Fruit fly (Drosophila melanogaster) whole organism, wandering third instar larva: ENCODE data around the gene Kmn1.

Experiments used
- Abd-B ChIP-seq: fragments of >200 bp; optimal IDR thresholded peaks from 2 replicates; lab custom pipeline; 2017; ENCODE audit warnings: missing biosample characterization, missing genetic modification characterization
- CG9705 ChIP-seq: fragments of 200-800 bp; sonication (Bioruptor generic); optimal IDR thresholded peaks from 2 replicates; lab custom pipeline; 2018; ENCODE audit warnings: missing biosample characterization, mild to moderate bottlenecking, missing genetic modification characterization
- CrebA ChIP-seq: fragments of 200-800 bp; sonication (Bioruptor generic); optimal IDR thresholded peaks from 2 replicates; lab custom pipeline; 2016; ENCODE audit warnings: missing biosample characterization, mild to moderate bottlenecking, missing genetic modification characterization, borderline replicate concordance
- Dfd ChIP-seq: fragments of >200 bp; optimal IDR thresholded peaks from 2 replicates; lab custom pipeline; 2017; ENCODE audit warnings: missing biosample characterization, missing genetic modification characterization
- Dif ChIP-seq: fragments of 200-275, 200-300 bp; sonication (Bioruptor generic); optimal IDR thresholded peaks from 2 replicates; lab custom pipeline; 2018; ENCODE audit warnings: missing biosample characterization, missing genetic modification characterization; ENCODE audit not compliant: partially characterized antibody
- GATAd ChIP-seq: sonication (Bioruptor generic); optimal IDR thresholded peaks from 2 replicates; lab custom pipeline; 2016; ENCODE audit warnings: missing biosample characterization, missing genetic modification characterization
- HLH106 ChIP-seq: fragments of 200-800 bp; optimal IDR thresholded peaks from 3 replicates; lab custom pipeline; 2019; ENCODE audit warnings: missing biosample characterization, mild to moderate bottlenecking, missing genetic modification characterization, moderate library complexity
- Hr78 ChIP-seq: fragments of >200 bp; optimal IDR thresholded peaks from 2 replicates; lab custom pipeline; 2017; ENCODE audit warnings: missing biosample characterization, missing genetic modification characterization
- Hr83 ChIP-seq: fragments of 200-300 bp; sonication (Bioruptor generic); optimal IDR thresholded peaks from 2 replicates; lab custom pipeline; 2016; ENCODE audit warnings: missing biosample characterization, mild to moderate bottlenecking, missing genetic modification characterization, moderate library complexity; ENCODE audit not compliant: poor library complexity, severe bottlenecking
- Jra ChIP-seq: sonication (Bioruptor generic); optimal IDR thresholded peaks from 2 replicates; lab custom pipeline; 2016; ENCODE audit warnings: missing biosample characterization, missing genetic modification characterization
- Myc ChIP-seq: fragments of >200 bp; optimal IDR thresholded peaks from 2 replicates; lab custom pipeline; 2017
- N ChIP-seq: fragments of >200 bp; optimal IDR thresholded peaks from 2 replicates; lab custom pipeline; 2018; ENCODE audit warnings: missing biosample characterization, missing external identifiers, missing genetic modification characterization
- OdsH ChIP-seq: fragments of 200-800 bp; sonication (Bioruptor generic); optimal IDR thresholded peaks from 2 replicates; lab custom pipeline; 2016; ENCODE audit warnings: missing biosample characterization, mild to moderate bottlenecking, missing genetic modification characterization
- Rel ChIP-seq, 2 experiments: fragments of 200-800 bp; sonication (Bioruptor generic) in 1 of 2; optimal IDR thresholded peaks; 2 replicates in 1 of 2; 3 replicates in 1 of 2; lab custom pipeline; 2016 to 2019; ENCODE audit warnings: mild to moderate bottlenecking in 2 of 2, missing biosample characterization in 2 of 2, missing genetic modification characterization in 2 of 2, moderate library complexity in 1 of 2
- Sp1 ChIP-seq: fragments of 200-800 bp; sonication (Bioruptor generic); optimal IDR thresholded peaks from 3 replicates; lab custom pipeline; 2019; ENCODE audit warnings: missing biosample characterization, mild to moderate bottlenecking, missing genetic modification characterization, moderate library complexity
- Vsx2 ChIP-seq: fragments of 200-300, 225-300 bp; sonication (Bioruptor generic); optimal IDR thresholded peaks from 2 replicates; lab custom pipeline; 2018; ENCODE audit warnings: missing biosample characterization, missing genetic modification characterization; ENCODE audit not compliant: partially characterized antibody
- br ChIP-seq: fragments of 200-800 bp; sonication (Bioruptor generic); optimal IDR thresholded peaks from 2 replicates; lab custom pipeline; 2016; ENCODE audit warnings: missing biosample characterization, missing genetic modification characterization
- brk ChIP-seq: fragments of 200-800 bp; sonication (Bioruptor generic); optimal IDR thresholded peaks from 2 replicates; lab custom pipeline; 2016; ENCODE audit warnings: missing biosample characterization, mild to moderate bottlenecking, missing genetic modification characterization
- dmrt93B ChIP-seq: fragments of 200-800 bp; sonication (Bioruptor generic); optimal IDR thresholded peaks from 2 replicates; lab custom pipeline; 2018; ENCODE audit warnings: missing biosample characterization, mild to moderate bottlenecking, missing genetic modification characterization
- foxo ChIP-seq, 2 experiments: fragments of 200-800 bp; sonication (Bioruptor generic); optimal IDR thresholded peaks; 2 replicates in 1 of 2; 3 replicates in 1 of 2; lab custom pipeline; 2016 to 2017; ENCODE audit warnings: missing biosample characterization in 2 of 2, missing genetic modification characterization in 2 of 2
- h ChIP-seq: fragments of 200-800 bp; sonication (Bioruptor generic); optimal IDR thresholded peaks from 3 replicates; lab custom pipeline; 2016; ENCODE audit warnings: missing biosample characterization, mild to moderate bottlenecking, missing genetic modification characterization
- lola ChIP-seq: fragments of >200 bp; optimal IDR thresholded peaks from 2 replicates; lab custom pipeline; 2017; ENCODE audit warnings: missing biosample characterization, missing genetic modification characterization
- pan ChIP-seq: fragments of >200 bp; optimal IDR thresholded peaks from 2 replicates; lab custom pipeline; 2017
- psq ChIP-seq: fragments of 200-800 bp; sonication (Bioruptor generic); optimal IDR thresholded peaks from 3 replicates; lab custom pipeline; 2017; ENCODE audit warnings: missing biosample characterization, mild to moderate bottlenecking, missing genetic modification characterization, moderate library complexity
- rgr ChIP-seq: fragments of 200-800 bp; sonication (Bioruptor generic); optimal IDR thresholded peaks from 3 replicates; lab custom pipeline; 2016; ENCODE audit warnings: missing biosample characterization, mild to moderate bottlenecking, missing genetic modification characterization
- sage ChIP-seq: fragments of 200-800 bp; sonication (Bioruptor generic); optimal IDR thresholded peaks from 2 replicates; lab custom pipeline; 2016; ENCODE audit warnings: missing biosample characterization, mild to moderate bottlenecking, missing genetic modification characterization
- sv ChIP-seq: fragments of 200-800 bp; sonication (Bioruptor generic); optimal IDR thresholded peaks from 3 replicates; lab custom pipeline; 2016; ENCODE audit warnings: missing biosample characterization, missing genetic modification characterization
- woc ChIP-seq: sonication (Bioruptor generic); optimal IDR thresholded peaks from 2 replicates; lab custom pipeline; 2016; ENCODE audit warnings: missing biosample characterization, mild to moderate bottlenecking, missing genetic modification characterization

The Kmn1 gene

DNA sequence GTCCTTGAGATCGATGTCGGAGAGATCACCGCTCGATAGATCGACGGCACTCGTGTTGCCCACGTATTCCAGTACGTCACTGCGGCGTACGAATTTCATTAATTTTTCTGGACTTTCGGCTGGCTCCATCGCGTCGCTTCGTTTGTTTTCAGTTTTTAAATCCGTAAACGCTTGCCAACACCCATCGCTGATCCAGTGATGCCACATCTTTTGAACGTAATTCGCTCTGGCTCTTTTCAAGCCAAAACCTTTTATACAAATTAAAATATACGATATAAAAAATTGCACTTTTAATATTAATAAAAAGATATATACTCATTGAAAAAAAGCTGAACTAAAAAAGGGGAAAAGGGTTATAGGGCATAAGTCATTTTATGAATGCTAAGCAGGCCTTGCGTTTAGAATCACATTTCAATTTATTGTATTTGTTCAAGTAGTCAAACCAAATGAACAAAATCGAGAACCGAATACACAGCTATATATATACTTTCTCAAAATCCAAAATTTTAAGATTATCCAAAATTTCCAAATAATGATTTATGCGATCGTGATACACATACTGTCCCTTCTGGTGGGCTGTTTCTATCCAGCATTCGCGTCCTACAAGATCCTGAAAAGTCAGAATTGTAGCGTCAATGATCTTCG is at the start of gene Kmn1, which contains the start of gene Reepl1:
Kmn1 (minus strand) TSS at position 173 of the 645 bp plus-strand sequence.
Reepl1 (plus strand) TSS at position 438 of the 645 bp plus-strand sequence.
- TF ChIP-seq CG9705 (GFP tag; lab: Kevin White, UChicago) (no peak), Rel (GFP tag; optimal IDR thresholded peaks at IDR 0.05; lab: Kevin White, UChicago) (no peak), Rel (tag; optimal IDR thresholded peaks at IDR 0.05; lab: Kevin White, UChicago) (no peak), Dfd (GFP tag; lab: Kevin White, UChicago) (no peak), N (GFP tag; lab: Kevin White, UChicago) (no peak), Vsx2 (GFP tag; lab: Kevin White, UChicago) (no peak), lola (GFP tag; lab: Kevin White, UChicago) (no peak), CrebA (no peak), dmrt93B (GFP tag; lab: Kevin White, UChicago) (no peak), foxo (GFP tag; optimal IDR thresholded peaks at IDR 0.05; lab: Kevin White, UChicago) (peak in 1 of 2 experiments; percentile 40), rgr (peak; percentile 1), brk (GFP tag; lab: Kevin White, UChicago) (no peak), HLH106 (tag; lab: Kevin White, UChicago) (peak; percentile 19), woc (GFP tag; lab: Kevin White, UChicago) (peak; percentile 21), br (GFP tag; lab: Kevin White, UChicago) (no peak), GATAd (GFP tag; lab: Kevin White, UChicago) (no peak), Sp1 (GFP tag; lab: Kevin White, UChicago) (peak; percentile 19), Dif (GFP tag; lab: Kevin White, UChicago) (no peak), sv (GFP tag; lab: Kevin White, UChicago) (no peak), Hr83 (GFP tag; lab: Kevin White, UChicago) (no peak), pan (lab: Kevin White, UChicago) (no peak), h (no peak), Myc (peak; percentile 58), OdsH (GFP tag; lab: Kevin White, UChicago) (no peak), Hr78 (GFP tag; lab: Kevin White, UChicago) (no peak)
- TF ChIP-seq, all 38 proteins: peak for 6

DNA sequence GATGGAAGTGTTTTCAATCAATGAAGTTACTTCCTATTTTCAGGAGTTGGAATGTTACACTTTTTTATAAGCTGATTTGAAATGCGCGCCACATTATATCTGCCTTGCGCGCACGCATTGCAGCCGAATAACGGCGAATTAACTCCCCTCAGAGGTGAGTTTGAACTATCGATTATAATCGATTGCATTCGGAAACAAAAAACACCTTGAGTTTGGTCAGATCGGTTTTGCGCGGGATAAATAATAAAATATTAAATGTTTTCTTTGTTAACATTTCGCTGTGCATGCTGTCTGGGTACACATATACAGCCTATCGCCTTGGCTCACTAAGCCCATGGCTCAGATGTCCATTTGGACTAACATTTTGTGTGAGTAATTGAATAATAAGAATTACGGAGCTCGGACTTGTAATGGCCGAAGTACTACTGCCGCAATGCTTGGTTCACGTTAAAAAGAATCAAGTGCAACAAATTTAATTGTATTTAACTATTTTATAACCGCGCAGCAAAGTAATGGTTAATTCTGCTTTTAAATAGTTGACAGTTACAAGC is 49.1 kb upstream of the Kmn1 start:
- TF ChIP-seq Myc, result peak; percentile 14
- TF ChIP-seq br (GFP tag; lab: Kevin White, UChicago), result no peak

DNA sequence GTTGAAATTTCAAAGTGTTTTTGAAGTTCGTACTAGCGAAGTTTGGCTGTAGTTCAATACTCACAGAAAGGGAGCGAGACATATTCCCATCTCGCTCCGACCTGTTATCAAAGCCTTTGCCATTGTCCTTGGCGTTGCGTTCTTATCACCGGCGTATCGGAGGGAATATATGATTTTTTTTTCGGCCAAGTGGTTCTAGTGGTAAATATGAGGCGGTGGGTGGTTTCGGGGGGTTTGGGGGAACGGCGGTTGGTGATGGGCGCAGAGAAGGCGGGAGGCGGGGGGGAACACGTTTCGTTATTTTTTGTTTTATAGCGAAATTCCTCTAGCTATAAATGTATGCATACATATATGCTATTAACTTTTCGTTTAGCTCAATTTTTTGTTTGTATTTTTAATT is 48.3 kb upstream of the Kmn1 start:
- TF ChIP-seq h, result no peak
- no peak for TF ChIP-seq Rel (GFP tag; optimal IDR thresholded peaks at IDR 0.05; lab: Kevin White, UChicago)
- TF ChIP-seq Rel (tag; optimal IDR thresholded peaks at IDR 0.05; lab: Kevin White, UChicago), result no peak
- no peak for TF ChIP-seq psq (GFP tag; lab: Kevin White, UChicago)
- no peak for TF ChIP-seq CrebA
- no peak for TF ChIP-seq sage (GFP tag; lab: Kevin White, UChicago)

DNA sequence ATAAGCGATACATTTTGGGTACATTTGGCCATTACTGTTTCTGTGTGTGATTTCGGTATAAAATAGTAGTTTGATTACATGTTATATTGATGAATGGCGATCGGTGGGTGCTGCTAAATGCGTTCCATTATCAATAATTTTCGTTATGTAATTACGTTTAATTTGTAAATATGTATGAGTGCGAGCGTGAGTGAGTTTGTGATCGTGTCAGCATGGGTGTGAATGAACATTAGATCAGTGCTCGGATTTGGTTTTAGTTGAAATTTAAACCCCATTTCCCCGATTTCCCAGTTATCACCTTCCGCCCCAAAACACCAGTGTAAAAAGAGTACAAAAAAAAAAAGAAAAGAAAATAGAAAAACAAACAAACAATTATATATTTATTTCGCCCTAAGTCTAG is 47.4 kb upstream of the Kmn1 start:
- no peak for TF ChIP-seq OdsH (GFP tag; lab: Kevin White, UChicago)
- no peak for TF ChIP-seq Hr83 (GFP tag; lab: Kevin White, UChicago)
- no peak for TF ChIP-seq sv (GFP tag; lab: Kevin White, UChicago)
- TF ChIP-seq CG9705 (GFP tag; lab: Kevin White, UChicago), result no peak
- TF ChIP-seq sage (GFP tag; lab: Kevin White, UChicago), result no peak
- no peak for TF ChIP-seq Abd-B (GFP tag; lab: Kevin White, UChicago)
- no peak for TF ChIP-seq Dif (GFP tag; lab: Kevin White, UChicago)

DNA sequence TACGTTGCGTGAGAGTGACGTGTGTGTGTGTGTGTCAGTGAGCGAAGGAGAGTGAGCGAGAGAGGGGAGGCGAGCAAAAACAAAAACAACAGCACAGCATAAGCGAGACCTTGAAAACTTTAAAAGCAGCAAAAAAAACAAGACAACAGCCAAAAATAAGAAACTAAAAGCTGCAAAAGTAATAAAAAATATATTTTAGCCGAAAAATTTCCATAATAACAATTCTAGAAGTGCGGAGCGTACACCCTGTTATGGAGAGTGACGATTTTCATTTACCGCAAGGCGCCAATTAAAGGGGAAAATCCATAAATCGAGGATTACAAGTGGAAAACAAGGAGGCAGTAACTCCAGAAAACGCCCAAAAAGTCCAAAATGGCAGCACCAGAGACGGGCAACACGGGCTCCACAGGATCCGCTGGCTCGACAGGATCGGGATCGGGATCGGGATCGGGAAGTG is 44.3 kb upstream of the Kmn1 start:
- TF ChIP-seq Dfd (GFP tag; lab: Kevin White, UChicago), result no peak
- TF ChIP-seq Jra (GFP tag; lab: Kevin White, UChicago), result no peak
- TF ChIP-seq, all 38 proteins: peak for 0
